Fruit fly (Drosophila melanogaster): ENCODE data around the gene CG13937.
A peak's percentile ranks its signal among the peaks of the same experiment; 100 is the strongest.

DNA sequence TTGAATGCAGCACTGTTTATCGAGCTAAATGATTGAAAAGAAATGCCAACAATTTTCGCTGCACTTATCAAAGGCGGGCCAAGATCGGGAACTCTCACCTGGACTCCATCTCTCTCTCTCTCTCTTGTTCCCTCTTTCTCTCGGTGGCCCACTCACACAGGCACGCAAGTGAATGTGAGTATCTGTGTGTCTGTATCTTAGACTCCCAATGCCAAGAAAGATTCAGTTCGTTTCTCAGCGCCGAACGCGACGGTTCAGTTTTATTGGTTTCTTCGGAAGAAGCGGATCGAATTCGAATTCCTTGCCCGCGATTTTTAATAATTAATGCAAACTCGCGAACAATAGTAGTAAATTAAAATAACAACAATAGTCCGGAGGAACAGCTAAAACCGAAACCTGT is 2.6 kb upstream of the CG13937 start, which contains the start of gene Tmhs:
- no peak for TF ChIP-seq CG7987 (GFP tag; optimal IDR thresholded peaks at IDR 0.05)
- TF ChIP-seq Doc2 (GFP tag; IDR thresholded peaks at IDR 0.05): no peak
- no peak for TF ChIP-seq CG10543 (GFP tag; optimal IDR thresholded peaks at IDR 0.05)
- no peak for TF ChIP-seq sima (GFP tag; optimal IDR thresholded peaks at IDR 0.05)
- peak; percentile 61; the same call in 1 of the 3 replicates for TF ChIP-seq CG2199 (GFP tag; IDR thresholded peaks at IDR 0.05)
- TF ChIP-seq CG13775 (GFP tag; optimal IDR thresholded peaks at IDR 0.05): no peak
- TF ChIP-seq Rfx (GFP tag; IDR thresholded peaks at IDR 0.05): no peak
- peak; percentile 43 for TF ChIP-seq Med (GFP tag)
- no peak for TF ChIP-seq CG13123 (GFP tag; optimal IDR thresholded peaks at IDR 0.05)
- no peak for TF ChIP-seq Ets97D (GFP tag; optimal IDR thresholded peaks at IDR 0.05)

Measured in whole organism, embryonic.